Worm (Caenorhabditis elegans): Measurements from ENCODE around the gene adah-1.

Gene adah-1

DNA sequence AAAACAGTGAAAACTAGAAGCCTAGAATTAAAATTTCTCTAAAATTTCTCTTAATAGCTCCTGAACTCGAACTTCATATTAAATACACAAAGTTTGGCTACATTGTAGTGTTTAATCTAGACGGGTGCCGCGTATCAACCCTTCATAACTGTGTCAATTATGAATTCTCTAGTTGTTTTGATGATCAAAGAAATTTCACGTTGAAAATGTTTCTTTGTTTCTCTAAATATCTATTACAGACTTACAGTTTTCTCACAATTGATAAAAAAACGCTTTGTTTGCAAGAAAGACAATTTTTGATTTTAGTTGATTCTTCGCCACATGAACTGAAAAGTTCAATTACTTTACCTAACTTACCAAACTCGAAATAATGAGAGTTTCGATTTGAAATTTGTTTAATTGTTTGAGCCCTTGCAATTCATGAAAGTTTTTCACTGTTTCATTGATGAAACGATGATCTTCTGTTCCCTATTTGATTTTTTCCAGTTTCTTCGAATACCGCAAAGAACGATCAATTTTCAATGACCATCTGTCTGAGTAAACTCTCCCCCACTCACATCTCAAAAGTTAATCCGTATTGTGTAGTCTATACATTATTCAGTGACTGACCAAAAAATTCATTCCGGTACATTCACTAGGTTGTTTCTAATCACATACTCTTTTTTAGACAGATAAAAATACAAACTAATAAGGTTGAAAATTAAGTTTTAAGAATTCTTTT, 22.8 kb downstream of the adah-1 start:
- TF ChIP-seq ama-1 (optimal IDR thresholded peaks at IDR 0.05): peak; percentile 18
- TF ChIP-seq skn-1 (tag; optimal IDR thresholded peaks at IDR 0.05): no peak
- no peak for TF ChIP-seq aly-2 (tag; optimal IDR thresholded peaks at IDR 0.05)
- no peak for TF ChIP-seq eor-1 (tag; optimal IDR thresholded peaks at IDR 0.05)
- no peak for TF ChIP-seq nhr-12 (tag; optimal IDR thresholded peaks at IDR 0.05)
- TF ChIP-seq fos-1 (tag; optimal IDR thresholded peaks at IDR 0.05): no peak
- TF ChIP-seq ceh-16 (tag; optimal IDR thresholded peaks at IDR 0.05): no peak
- no peak for TF ChIP-seq ceh-9 (tag; optimal IDR thresholded peaks at IDR 0.05)
- TF ChIP-seq ztf-4 (tag; optimal IDR thresholded peaks at IDR 0.05): no peak
- TF ChIP-seq fkh-2 (tag; optimal IDR thresholded peaks at IDR 0.05): no peak
- TF ChIP-seq nhr-25 (tag; optimal IDR thresholded peaks at IDR 0.05): peak; percentile 4
- TF ChIP-seq nhr-11 (tag; optimal IDR thresholded peaks at IDR 0.05): no peak
- no peak for TF ChIP-seq sea-2 (GFP tag; optimal IDR thresholded peaks at IDR 0.05)
- no peak for TF ChIP-seq tbx-2 (tag; optimal IDR thresholded peaks at IDR 0.05)
- no peak for TF ChIP-seq fkh-10 (GFP tag; optimal IDR thresholded peaks at IDR 0.05)
- no peak for TF ChIP-seq elt-3 (tag; optimal IDR thresholded peaks at IDR 0.05)
- no peak for TF ChIP-seq ceh-82 (tag; optimal IDR thresholded peaks at IDR 0.05)
- TF ChIP-seq pqm-1 (tag; optimal IDR thresholded peaks at IDR 0.05): peak; percentile 56
- no peak for TF ChIP-seq nhr-28 (tag; optimal IDR thresholded peaks at IDR 0.05)
- peak; percentile 39 for TF ChIP-seq elt-2 (tag; optimal IDR thresholded peaks at IDR 0.05)
- TF ChIP-seq nhr-237 (tag; optimal IDR thresholded peaks at IDR 0.05): no peak
- TF ChIP-seq jun-1 (tag; optimal IDR thresholded peaks at IDR 0.05): no peak
- TF ChIP-seq egl-5 (tag; optimal IDR thresholded peaks at IDR 0.05): no peak
- peak; percentile 27 for TF ChIP-seq nhr-23 (tag; optimal IDR thresholded peaks at IDR 0.05)
- TF ChIP-seq mdl-1 (tag; optimal IDR thresholded peaks at IDR 0.05): no peak
- TF ChIP-seq egl-27 (tag; optimal IDR thresholded peaks at IDR 0.05): no peak
- peak; percentile 26 for TF ChIP-seq nfya-1 (tag; optimal IDR thresholded peaks at IDR 0.05; ENCODE audit: insufficient read depth)
- no peak for TF ChIP-seq ceh-28 (tag; optimal IDR thresholded peaks at IDR 0.05)
- no peak for TF ChIP-seq hmg-11 (tag; optimal IDR thresholded peaks at IDR 0.05)
- no peak for TF ChIP-seq R02D3.7 (tag; optimal IDR thresholded peaks at IDR 0.05)
- TF ChIP-seq snpc-4 (tag; optimal IDR thresholded peaks at IDR 0.05): no peak
- TF ChIP-seq ztf-11 (tag; optimal IDR thresholded peaks at IDR 0.05): no peak
- TF ChIP-seq unc-39 (tag; optimal IDR thresholded peaks at IDR 0.05): no peak
- peak; percentile 7 for TF ChIP-seq elt-1 (tag; optimal IDR thresholded peaks at IDR 0.05)
- TF ChIP-seq ZK546.5 (tag; optimal IDR thresholded peaks at IDR 0.05): no peak
- TF ChIP-seq mml-1 (tag; optimal IDR thresholded peaks at IDR 0.05): no peak
- TF ChIP-seq nhr-76 (tag; optimal IDR thresholded peaks at IDR 0.05): no peak
- TF ChIP-seq pha-4 (tag; optimal IDR thresholded peaks at IDR 0.05): peak; percentile 62
- no peak for TF ChIP-seq lin-15B (tag; optimal IDR thresholded peaks at IDR 0.05)
- TF ChIP-seq lin-39 (tag; optimal IDR thresholded peaks at IDR 0.05): no peak
- no peak for TF ChIP-seq lsy-12 (tag; optimal IDR thresholded peaks at IDR 0.05)
- TF ChIP-seq daf-12 (tag; optimal IDR thresholded peaks at IDR 0.05): no peak
- no peak for TF ChIP-seq zag-1 (tag; optimal IDR thresholded peaks at IDR 0.05)
- no peak for TF ChIP-seq nhr-67 (tag; optimal IDR thresholded peaks at IDR 0.05)
- TF ChIP-seq nhr-77 (tag; optimal IDR thresholded peaks at IDR 0.05): no peak
- TF ChIP-seq nhr-43 (tag; optimal IDR thresholded peaks at IDR 0.05; ENCODE audit: poor library complexity, severe bottlenecking): no peak
- TF ChIP-seq unc-62 (GFP tag; optimal IDR thresholded peaks at IDR 0.05): no peak
